Fruit fly (Drosophila melanogaster): ENCODE results near the gene CG10195.

DNA sequence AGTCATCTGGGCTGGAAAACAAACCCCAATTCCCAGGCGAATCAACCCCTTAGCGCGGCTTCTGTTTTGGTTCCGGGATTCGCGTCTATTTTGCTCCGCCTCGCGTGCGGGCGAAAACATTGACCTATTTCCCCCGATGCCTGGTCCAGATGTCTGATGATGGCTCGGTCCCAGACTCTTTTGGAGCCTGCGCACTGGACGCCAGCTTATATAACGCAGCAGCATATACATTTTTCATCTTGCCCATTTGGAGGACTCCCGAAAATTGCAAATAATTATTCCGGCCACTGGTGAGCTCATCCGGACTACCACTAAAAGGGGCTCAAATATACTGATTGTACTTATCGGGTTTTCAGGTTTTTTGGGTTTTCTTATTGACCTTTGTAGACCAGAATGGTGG lies 31.6 kb upstream of the CG10195 start:
- TF ChIP-seq Abd-B (GFP tag; optimal IDR thresholded peaks at IDR 0.05) (no peak), Hr83 (GFP tag; optimal IDR thresholded peaks at IDR 0.05; ENCODE audit: poor library complexity, severe bottlenecking) (no peak), Vsx2 (GFP tag; optimal IDR thresholded peaks at IDR 0.05; ENCODE audit: partially characterized antibody) (no peak), ey (GFP tag; optimal IDR thresholded peaks at IDR 0.05) (no peak), h (GFP tag; optimal IDR thresholded peaks at IDR 0.05) (no peak), pan (optimal IDR thresholded peaks at IDR 0.05) (no peak), Rel (GFP tag; optimal IDR thresholded peaks at IDR 0.05) (no peak), Rel (tag; optimal IDR thresholded peaks at IDR 0.05) (no peak), br (GFP tag; optimal IDR thresholded peaks at IDR 0.05) (no peak)

Measured in whole organism, wandering third instar larva.